Worm (Caenorhabditis elegans): ENCODE measurements around the gene F44B9.10.

- TF ChIP-seq madf-3 (GFP tag; IDR thresholded peaks at IDR 0.05) (no peak), sptf-2 (GFP tag; optimal IDR thresholded peaks at IDR 0.05) (no peak), madf-6 (GFP tag; IDR thresholded peaks at IDR 0.05) (no peak), madf-10 (tag; optimal IDR thresholded peaks at IDR 0.05) (no peak), K12H6.12 (tag; optimal IDR thresholded peaks at IDR 0.05) (no peak), aptf-2 (GFP tag; conservative IDR thresholded peaks at IDR 0.05) (no peak), snpc-4 (GFP tag; optimal IDR thresholded peaks at IDR 0.05) (no peak), snpc-4 (tag; optimal IDR thresholded peaks at IDR 0.05) (no peak), rcor-1 (GFP tag; IDR thresholded peaks at IDR 0.05) (no peak), F49E8.2 (tag; optimal IDR thresholded peaks at IDR 0.05; ENCODE audit: insufficient read depth) (no peak), lin-35 (GFP tag; optimal IDR thresholded peaks at IDR 0.05) (no peak), tbp1 (GFP tag; optimal IDR thresholded peaks at IDR 0.05) (no peak)
Observed at ce11 chrIII:8063659-8064058, 30.2 kb upstream of the F44B9.10 start.

All from whole organism, young adult.